Worm (Caenorhabditis elegans) whole organism, L4 larva: Measurements from ENCODE around the gene cyp-34A5.

Experiments used
- F49E8.2 ChIP-seq: sonication (generic microtip); optimal IDR thresholded peaks from 2 replicates; lab custom pipeline; 2016; ENCODE audit warnings: missing compliant biosample characterization, mild to moderate bottlenecking, missing genetic modification characterization, borderline replicate concordance
- T20F7.1 ChIP-seq: fragments of 200-800 bp; sonication (Bioruptor generic); optimal IDR thresholded peaks from 2 replicates; lab custom pipeline; 2018; ENCODE audit warnings: mild to moderate bottlenecking, missing genetic modification characterization, missing compliant biosample characterization
- Y48G9A.11 ChIP-seq: fragments of 200-800 bp; sonication (Bioruptor generic); IDR thresholded peaks from 2 replicates; pipeline ENCODE4 v1.3.6; 2022; ENCODE audit warnings: missing genetic modification reagents, missing genetic modification characterization, missing compliant biosample characterization
- ama-1 ChIP-seq: fragments of 150-350 bp; optimal IDR thresholded peaks from 2 replicates; lab custom pipeline; 2014; ENCODE audit warnings: inconsistent platforms, mixed read lengths
- ceh-28 ChIP-seq: fragments of 150-350 bp; optimal IDR thresholded peaks from 2 replicates; lab custom pipeline; 2014; ENCODE audit warnings: missing biosample characterization, missing genetic modification reagents, missing genetic modification characterization
- ceh-62 ChIP-seq: sonication (generic microtip); optimal IDR thresholded peaks from 2 replicates; lab custom pipeline; 2017; ENCODE audit warnings: missing biosample characterization, missing genetic modification characterization
- ces-1 ChIP-seq: fragments of 150-350 bp; sonication (generic microtip); optimal IDR thresholded peaks from 4 replicates; lab custom pipeline; 2014; ENCODE audit warnings: missing biosample characterization, missing genetic modification reagents, missing genetic modification characterization
- cey-2 ChIP-seq: sonication (generic microtip); optimal IDR thresholded peaks from 3 replicates; lab custom pipeline; 2017; ENCODE audit warnings: missing genetic modification characterization, mild to moderate bottlenecking, missing compliant biosample characterization, antibody characterized with exemption, borderline replicate concordance; ENCODE audit not compliant: insufficient read depth
- daf-16 ChIP-seq, 3 experiments: sonication (generic microtip); optimal IDR thresholded peaks; 2 replicates each; lab custom pipeline; 2016 to 2017; ENCODE audit warnings: missing genetic modification characterization in 3 of 3, missing genetic modification reagents in 3 of 3, mild to moderate bottlenecking in 2 of 3, missing compliant biosample characterization in 2 of 3, missing biosample characterization in 1 of 3, moderate library complexity in 1 of 3
- dmd-6 ChIP-seq: fragments of 200-800 bp; sonication (Bioruptor generic); IDR thresholded peaks from 2 replicates; pipeline ENCODE4 v1.3.6; 2022; ENCODE audit warnings: missing genetic modification reagents, missing genetic modification characterization, missing compliant biosample characterization
- dmd-8 ChIP-seq: fragments of 200-800 bp; sonication (Bioruptor generic); IDR thresholded peaks from 2 replicates; pipeline ENCODE4 v1.3.6; 2022; ENCODE audit warnings: missing genetic modification characterization, missing compliant biosample characterization
- dmd-9 ChIP-seq: fragments of 200-800 bp; sonication (Bioruptor generic); IDR thresholded peaks from 2 replicates; pipeline ENCODE4 v1.3.6; 2022; ENCODE audit warnings: missing genetic modification reagents, missing genetic modification characterization, missing compliant biosample characterization
- dve-1 ChIP-seq: sonication (generic microtip); optimal IDR thresholded peaks from 2 replicates; lab custom pipeline; 2017; ENCODE audit warnings: antibody characterized with exemption, mild to moderate bottlenecking, missing genetic modification characterization, missing compliant biosample characterization; ENCODE audit not compliant: insufficient read depth
- egl-27 ChIP-seq: sonication (generic microtip); optimal IDR thresholded peaks from 3 replicates; lab custom pipeline; 2017; ENCODE audit warnings: missing biosample characterization, missing genetic modification reagents, missing genetic modification characterization
- gei-8 ChIP-seq: fragments of 200-800 bp; sonication (Bioruptor generic); optimal IDR thresholded peaks from 2 replicates; lab custom pipeline; 2018; ENCODE audit warnings: mild to moderate bottlenecking, missing genetic modification characterization, missing compliant biosample characterization
- hlh-11 ChIP-seq: fragments of 200-800 bp; sonication (Bioruptor generic); optimal IDR thresholded peaks from 2 replicates; lab custom pipeline; 2018; ENCODE audit warnings: mild to moderate bottlenecking, missing genetic modification characterization, missing compliant biosample characterization
- hmg-1.1 ChIP-seq: fragments of 200-800 bp; sonication (Bioruptor generic); IDR thresholded peaks from 2 replicates; pipeline ENCODE4 v1.3.6; 2022; ENCODE audit warnings: missing genetic modification reagents, missing genetic modification characterization, missing compliant biosample characterization
- madf-5 ChIP-seq, 2 experiments: fragments of 200-800 bp; sonication (Bioruptor generic); IDR thresholded peaks; 2 replicates each; pipeline ENCODE4 v1.3.6; 2022; ENCODE audit warnings: missing compliant biosample characterization in 2 of 2, missing genetic modification characterization in 2 of 2
- mdl-1 ChIP-seq, 2 experiments: fragments of 150-350 bp in 1 of 2; sonication (generic microtip) in 1 of 2; optimal IDR thresholded peaks; 2 replicates each; lab custom pipeline; 2014 to 2017; ENCODE audit warnings: missing biosample characterization in 2 of 2, missing genetic modification characterization in 2 of 2
- mdt-29 ChIP-seq: fragments of 200-800 bp; sonication (Bioruptor generic); IDR thresholded peaks from 2 replicates; pipeline ENCODE4 v1.3.6; 2022; ENCODE audit warnings: missing genetic modification reagents, missing genetic modification characterization, missing compliant biosample characterization
- nhr-28 ChIP-seq: fragments of 150-350 bp; optimal IDR thresholded peaks from 2 replicates; lab custom pipeline; 2014; ENCODE audit warnings: missing biosample characterization, missing genetic modification characterization
- nhr-41 ChIP-seq: fragments of 200-800 bp; sonication (Bioruptor generic); IDR thresholded peaks from 2 replicates; pipeline ENCODE4 v1.3.6; 2022; ENCODE audit warnings: missing genetic modification reagents, missing genetic modification characterization, missing compliant biosample characterization
- nhr-48 ChIP-seq: sonication (generic microtip); optimal IDR thresholded peaks from 2 replicates; lab custom pipeline; 2016; ENCODE audit warnings: mild to moderate bottlenecking, missing genetic modification characterization, missing compliant biosample characterization
- nhr-6 ChIP-seq: fragments of 150-350 bp; optimal IDR thresholded peaks from 2 replicates; lab custom pipeline; 2014; ENCODE audit warnings: missing biosample characterization, missing genetic modification characterization
- pha-4 ChIP-seq, 2 experiments: fragments of 150-350 bp in 1 of 2; fragments of 200-800 bp in 1 of 2; sonication (Bioruptor generic) in 1 of 2; IDR thresholded peaks in 1 of 2; optimal IDR thresholded peaks in 1 of 2; 2 replicates each; pipeline versions ENCODE4 v1.3.6 to Lab custom; 2014 to 2022; ENCODE audit warnings: missing genetic modification characterization in 2 of 2, missing genetic modification reagents in 2 of 2, missing biosample characterization in 1 of 2, missing compliant biosample characterization in 1 of 2
- pqm-1 ChIP-seq: sonication (generic microtip); optimal IDR thresholded peaks from 2 replicates; lab custom pipeline; 2017; ENCODE audit warnings: missing biosample characterization, missing genetic modification characterization
- saeg-2 ChIP-seq: fragments of 200-800 bp; sonication (Bioruptor generic); IDR thresholded peaks from 2 replicates; pipeline ENCODE4 v1.3.6; 2022; ENCODE audit warnings: missing genetic modification reagents, missing genetic modification characterization, missing compliant biosample characterization
- set-16 ChIP-seq: fragments of 200-800 bp; sonication (Bioruptor generic); IDR thresholded peaks from 2 replicates; pipeline ENCODE4 v1.3.6; 2022; ENCODE audit warnings: missing genetic modification reagents, missing genetic modification characterization, missing compliant biosample characterization
- snpc-4 ChIP-seq: fragments of 150-350 bp; optimal IDR thresholded peaks from 2 replicates; lab custom pipeline; 2014; ENCODE audit warnings: missing biosample characterization, missing genetic modification characterization
- spr-3 ChIP-seq: fragments of 200-800 bp; sonication (Bioruptor generic); optimal IDR thresholded peaks from 2 replicates; lab custom pipeline; 2018; ENCODE audit warnings: mild to moderate bottlenecking, missing genetic modification characterization, missing compliant biosample characterization
- unc-130 ChIP-seq: sonication (generic microtip); optimal IDR thresholded peaks from 2 replicates; lab custom pipeline; 2016; ENCODE audit warnings: missing genetic modification reagents, missing genetic modification characterization, missing compliant biosample characterization
- unc-39 ChIP-seq: sonication (generic microtip); optimal IDR thresholded peaks from 2 replicates; lab custom pipeline; 2017; ENCODE audit warnings: missing biosample characterization, missing genetic modification characterization
- vab-7 ChIP-seq: fragments of 200-800 bp; sonication (Bioruptor generic); IDR thresholded peaks from 2 replicates; pipeline ENCODE4 v1.3.6; 2022; ENCODE audit warnings: missing genetic modification reagents, missing genetic modification characterization, missing compliant biosample characterization
- zag-1 ChIP-seq: fragments of 150-350 bp; optimal IDR thresholded peaks from 2 replicates; lab custom pipeline; 2014; ENCODE audit warnings: missing biosample characterization, missing genetic modification characterization
- zfp-3 ChIP-seq: fragments of 200-800 bp; sonication (Bioruptor generic); conservative IDR thresholded peaks from 2 replicates; pipeline ENCODE4 v1.3.6; 2022; ENCODE audit warnings: missing genetic modification reagents, missing genetic modification characterization, missing compliant biosample characterization

Gene cyp-34A5

DNA sequence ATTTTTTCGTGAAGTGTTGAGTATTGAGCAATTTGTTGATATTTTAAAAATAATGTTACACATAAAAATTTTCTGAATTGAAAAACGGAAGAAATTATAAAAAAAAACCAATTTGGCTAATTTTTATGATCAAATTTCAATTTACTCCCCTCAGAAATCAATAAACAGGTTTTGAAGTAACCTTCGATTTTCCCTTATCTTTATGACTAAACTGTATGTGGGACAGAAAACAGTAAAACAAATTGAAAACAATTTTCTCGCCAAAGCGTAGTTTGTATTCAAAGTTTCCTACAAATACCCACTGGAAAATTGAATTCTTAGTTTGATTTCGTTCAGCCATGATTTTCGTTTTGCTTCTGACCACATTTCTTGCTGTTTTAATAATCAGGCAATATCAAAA is 18.7 kb downstream of the cyp-34A5 start, which contains the start of gene cyp-35B1:
Gene cyp-35B1 (plus strand): TSS at position 244 of the 400 bp plus-strand sequence.
- no peak for TF ChIP-seq daf-16 (GFP tag; optimal IDR thresholded peaks at IDR 0.05; lab: Kevin White, UChicago)
- TF ChIP-seq daf-16 (tag; optimal IDR thresholded peaks at IDR 0.05; lab: Kevin White, UChicago): peak; percentile 68
- peak; percentile 92 for TF ChIP-seq nhr-28 (tag; lab: Kevin White, UChicago)
- no peak for TF ChIP-seq vab-7 (GFP tag; lab: Robert Waterston, UW)
- TF ChIP-seq nhr-41 (GFP tag; lab: Robert Waterston, UW): no peak

DNA sequence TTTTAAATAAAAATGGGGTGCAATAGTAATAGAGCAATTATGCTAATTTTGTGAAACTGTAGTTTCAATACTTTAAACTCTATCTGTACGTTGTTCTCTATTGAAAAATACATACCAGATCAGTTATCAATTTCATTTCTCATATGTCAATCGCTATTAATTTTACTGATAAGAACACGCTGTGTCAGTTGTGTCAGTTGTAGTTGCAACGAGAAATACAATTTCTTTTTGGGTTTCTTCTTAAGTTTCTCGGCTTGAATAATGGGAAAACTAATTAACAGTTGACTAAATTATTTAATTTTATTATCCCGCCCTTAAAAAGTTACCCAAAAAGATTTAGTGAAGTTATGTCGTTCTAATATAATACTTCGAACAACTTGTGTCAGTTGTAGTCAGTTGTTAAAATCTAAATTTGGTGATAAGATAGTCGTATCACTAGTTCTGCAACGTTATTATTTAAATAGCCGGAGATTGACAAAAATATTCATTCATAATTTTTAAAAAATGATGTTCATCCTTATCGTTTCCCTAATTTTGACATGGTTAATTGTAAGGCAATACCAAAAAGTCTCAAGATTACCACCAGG is 21.5 kb downstream of the cyp-34A5 start, which contains the start of gene cyp-35A5:
Gene cyp-35A5 (plus strand): TSS at position 435 of the 587 bp plus-strand sequence.
- peak; percentile 7 for TF ChIP-seq pqm-1 (tag; lab: Kevin White, UChicago)
- no peak for TF ChIP-seq zag-1
- peak; percentile 86 for TF ChIP-seq nhr-28 (tag; lab: Kevin White, UChicago)
- TF ChIP-seq ces-1 (GFP tag; lab: Kevin White, UChicago): no peak
- 0 out of 2 replicates have a peak, but pooled peaks have one; percentile 34 for TF ChIP-seq dmd-6

DNA sequence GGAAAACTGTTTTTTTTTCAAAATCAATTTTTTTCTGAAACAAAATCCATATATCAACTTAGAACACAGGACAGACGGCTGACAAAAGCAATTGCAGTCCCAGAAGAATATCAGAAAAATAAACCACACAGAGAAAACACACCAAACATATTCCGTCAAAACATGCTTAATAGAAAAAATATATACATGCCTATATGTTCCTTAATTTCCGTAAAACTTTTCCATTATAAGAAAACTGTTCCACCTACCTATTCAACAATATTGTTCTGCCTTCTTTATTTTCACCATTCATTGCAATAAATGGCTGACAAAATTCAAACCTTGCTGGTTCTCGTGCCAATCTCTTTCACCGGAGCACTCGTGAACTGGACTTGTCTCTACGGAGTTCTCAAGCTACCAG is 26.2 kb downstream of the cyp-34A5 start, which contains the start of gene srx-63:
Gene srx-63 (plus strand): TSS at position 301 of the 400 bp plus-strand sequence.
- TF ChIP-seq dmd-9 (GFP tag; lab: Robert Waterston, UW) (no peak), T20F7.1 (GFP tag; lab: Kevin White, UChicago) (no peak), dmd-8 (GFP tag; lab: Robert Waterston, UW) (no peak), cey-2 (tag; lab: Kevin White, UChicago) (no peak), ama-1 (no peak), unc-39 (tag; lab: Kevin White, UChicago) (no peak), hlh-11 (tag; lab: Kevin White, UChicago) (no peak), dmd-6 (no peak)
- TF ChIP-seq, all 104 proteins: peak for 0

DNA sequence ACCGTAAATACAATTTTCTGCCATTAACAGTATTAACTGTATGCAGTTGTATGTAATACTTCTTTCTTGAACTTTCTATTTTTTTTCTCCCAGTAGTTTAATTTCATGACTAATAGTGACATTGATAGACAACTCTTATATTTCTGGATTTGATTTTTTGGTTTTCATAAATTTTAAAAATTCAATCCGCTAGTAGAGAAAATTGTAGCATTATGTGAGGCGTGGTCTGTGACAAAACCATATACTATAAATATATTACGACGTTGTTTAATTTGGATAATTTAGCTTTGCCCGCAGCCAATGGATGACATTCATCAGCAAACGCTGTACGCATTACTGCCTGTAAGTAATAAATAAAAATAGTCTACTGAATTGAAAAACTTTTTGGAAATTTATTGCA is 28.4 kb downstream of the cyp-34A5 start, which contains the start of gene srx-64:
Gene srx-64 (plus strand): TSS at position 301 of the 400 bp plus-strand sequence.
- no peak for TF ChIP-seq ceh-62 (tag; lab: Kevin White, UChicago)
- TF ChIP-seq zfp-3 (GFP tag; lab: Robert Waterston, UW): no peak
- no peak for TF ChIP-seq pha-4 (GFP tag; IDR thresholded peaks at IDR 0.05; lab: Robert Waterston, UW)
- TF ChIP-seq pha-4 (tag; optimal IDR thresholded peaks at IDR 0.05; lab: Kevin White, UChicago): no peak
- TF ChIP-seq ama-1: no peak
- no peak for TF ChIP-seq unc-130 (GFP tag; lab: Kevin White, UChicago)
- TF ChIP-seq mdl-1 (tag; optimal IDR thresholded peaks at IDR 0.05; lab: Kevin White, UChicago): no peak
- no peak for TF ChIP-seq hmg-1.1
- TF ChIP-seq snpc-4 (tag; lab: Kevin White, UChicago): no peak
- no peak for TF ChIP-seq saeg-2 (GFP tag; lab: Robert Waterston, UW)
- no peak for TF ChIP-seq mdt-29 (GFP tag; lab: Robert Waterston, UW)
- no peak for TF ChIP-seq cey-2 (tag; lab: Kevin White, UChicago)
- no peak for TF ChIP-seq nhr-28 (tag; lab: Kevin White, UChicago)
- no peak for TF ChIP-seq gei-8 (GFP tag; lab: Kevin White, UChicago)
- no peak for TF ChIP-seq nhr-48
- TF ChIP-seq nhr-6 (tag; lab: Kevin White, UChicago): no peak
- TF ChIP-seq Y48G9A.11: no peak
- no peak for TF ChIP-seq dve-1
- no peak for TF ChIP-seq F49E8.2 (tag; lab: Kevin White, UChicago)

DNA sequence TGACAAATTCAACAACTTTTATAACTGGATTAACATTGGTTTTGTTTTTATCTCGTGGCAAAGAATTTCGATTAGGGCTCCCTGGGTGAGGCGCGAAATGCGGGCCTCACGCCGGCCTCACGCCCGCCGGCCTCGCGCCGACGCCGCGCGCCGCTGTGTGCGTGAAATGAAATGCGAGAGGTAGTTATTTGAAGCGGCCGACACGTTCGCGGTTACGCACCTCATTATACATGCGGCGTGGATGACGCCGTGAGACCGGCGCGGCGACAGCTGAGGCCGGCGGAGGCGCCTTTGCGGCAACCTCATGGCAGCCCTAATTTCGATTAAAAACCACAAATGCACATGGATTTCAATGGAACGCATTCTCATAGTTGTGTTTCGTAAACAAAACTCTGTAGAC is 30.0 kb downstream of the cyp-34A5 start:
- TF ChIP-seq madf-5 (GFP tag; IDR thresholded peaks at IDR 0.05; lab: Robert Waterston, UW) (0 out of 4 replicates have a peak, but pooled peaks of 1 of the 2 experiments have one; percentile 8), set-16 (GFP tag; lab: Robert Waterston, UW) (peak; percentile 92), egl-27 (tag; lab: Kevin White, UChicago) (no peak), nhr-28 (tag; lab: Kevin White, UChicago) (no peak), ceh-28 (tag; lab: Kevin White, UChicago) (no peak), spr-3 (GFP tag; lab: Kevin White, UChicago) (no peak)
